Fruit fly (Drosophila melanogaster): ENCODE data around the gene CG14053.

DNA sequence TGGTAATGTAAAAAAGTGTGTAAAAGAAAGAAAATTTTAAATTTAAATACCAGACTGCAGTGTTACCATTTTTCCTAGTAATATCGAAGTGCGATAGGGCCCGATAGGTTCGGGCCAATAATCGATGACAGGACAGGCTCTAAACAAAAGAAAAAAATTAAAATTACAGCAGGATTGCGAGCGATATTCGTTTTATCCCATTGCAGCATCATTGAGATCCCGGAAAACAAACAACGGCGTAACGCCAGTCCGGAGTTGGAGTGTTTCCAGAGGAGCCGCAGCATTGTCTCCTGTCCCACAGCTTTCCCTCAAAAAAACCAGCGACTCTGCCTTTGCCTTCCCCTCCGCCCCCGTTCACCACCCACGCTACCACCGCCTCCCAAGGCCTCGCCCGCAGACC, 31.4 kb upstream of the CG14053 start, which contains the start of gene pcx:
- no peak for TF ChIP-seq CG8478 (optimal IDR thresholded peaks at IDR 0.05)
- TF ChIP-seq CTCF (optimal IDR thresholded peaks at IDR 0.05) = no peak

All from S2 (cell line).